Worm (Caenorhabditis elegans) whole organism, dauer: ENCODE data around the gene anmt-2.

Source experiments
- unc-62 ChIP-seq: sonication (generic microtip); optimal IDR thresholded peaks from 2 replicates; lab custom pipeline; 2017; ENCODE audit warnings: missing biosample characterization, missing genetic modification reagents, missing genetic modification characterization

anmt-2 gene

ce11 chrIII:6146797-6147196, 10.8 kb downstream of the anmt-2 start:
- no peak for TF ChIP-seq unc-62 (GFP tag; lab: Kevin White, UChicago)

- no peak for TF ChIP-seq unc-62 (GFP tag; lab: Kevin White, UChicago)
These were observed 11.7 kb downstream of the anmt-2 start, which contains the start of gene Y42G9A.3 for ce11 chrIII:6145896-6146295. TSS of gene Y42G9A.3 (plus strand) at chrIII:6146258.

DNA sequence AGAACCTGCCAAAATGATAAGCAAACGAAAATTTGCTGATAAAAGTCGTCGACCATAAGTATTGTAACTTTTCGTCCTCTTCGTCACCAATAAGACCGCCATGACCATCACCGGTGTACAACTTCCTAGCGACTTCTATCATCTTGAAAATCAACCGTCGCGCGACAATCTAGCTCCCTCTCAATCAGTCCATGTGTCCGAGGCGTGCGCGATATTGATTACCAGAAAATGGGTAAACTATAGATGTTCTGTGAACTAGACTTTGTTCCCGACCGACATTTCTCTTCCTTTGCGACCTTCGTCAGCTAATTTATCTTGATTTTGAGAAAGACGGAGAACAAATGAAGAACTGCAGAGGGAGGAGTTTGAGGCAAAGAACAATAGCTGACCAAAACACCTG, 12.2 kb downstream of the anmt-2 start:
- no peak for TF ChIP-seq unc-62 (GFP tag; lab: Kevin White, UChicago)

DNA sequence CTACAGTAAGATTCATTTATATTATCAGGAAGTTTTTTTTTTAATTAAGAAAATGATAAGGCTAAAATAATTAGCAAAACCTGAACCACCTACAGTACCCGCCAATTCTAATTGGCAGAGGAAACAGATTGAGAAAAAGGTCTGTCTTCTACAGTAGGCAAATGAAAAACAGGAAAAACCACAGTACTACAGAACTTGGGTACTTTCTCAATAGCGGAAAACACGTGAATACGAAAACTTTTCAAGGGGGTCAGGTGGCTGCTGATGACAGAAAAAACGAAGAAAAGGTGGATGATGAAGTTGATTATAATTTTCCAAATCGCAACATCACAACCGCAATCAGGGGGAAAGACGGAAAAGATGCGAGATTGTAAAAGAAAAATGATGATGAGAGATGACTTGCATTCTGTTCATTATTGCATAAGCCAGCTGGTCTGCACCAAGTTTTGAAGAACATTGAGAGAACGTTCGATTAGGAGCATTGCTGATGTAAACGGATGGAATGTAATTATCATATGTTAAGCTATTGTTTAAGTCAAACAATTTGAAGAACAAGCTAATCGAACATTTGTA, 13.1 kb downstream of the anmt-2 start:
- no peak for TF ChIP-seq unc-62 (GFP tag; lab: Kevin White, UChicago)

- no peak for TF ChIP-seq unc-62 (GFP tag; lab: Kevin White, UChicago)
These were observed 16.0 kb downstream of the anmt-2 start for ce11 chrIII:6141532-6141931.

DNA sequence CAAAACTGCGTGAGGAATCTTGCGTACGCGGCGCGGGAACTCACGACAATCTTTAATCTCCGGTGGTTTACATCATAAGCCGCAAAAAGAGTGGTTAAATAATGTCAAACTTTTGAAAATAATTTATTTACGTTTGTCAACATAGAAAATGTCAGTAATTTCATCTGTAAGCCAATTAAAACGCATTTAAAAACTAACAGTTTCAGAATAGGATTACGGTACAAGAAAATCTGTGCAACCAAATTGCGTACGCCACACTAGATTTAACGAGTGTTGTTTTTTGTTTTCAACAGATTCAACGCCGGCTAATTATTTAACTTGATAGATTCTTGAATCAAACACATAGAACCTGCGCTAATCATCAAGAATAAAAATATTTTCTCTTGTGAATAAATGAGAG, 16.7 kb downstream of the anmt-2 start:
- TF ChIP-seq unc-62 (GFP tag; lab: Kevin White, UChicago) = no peak

DNA sequence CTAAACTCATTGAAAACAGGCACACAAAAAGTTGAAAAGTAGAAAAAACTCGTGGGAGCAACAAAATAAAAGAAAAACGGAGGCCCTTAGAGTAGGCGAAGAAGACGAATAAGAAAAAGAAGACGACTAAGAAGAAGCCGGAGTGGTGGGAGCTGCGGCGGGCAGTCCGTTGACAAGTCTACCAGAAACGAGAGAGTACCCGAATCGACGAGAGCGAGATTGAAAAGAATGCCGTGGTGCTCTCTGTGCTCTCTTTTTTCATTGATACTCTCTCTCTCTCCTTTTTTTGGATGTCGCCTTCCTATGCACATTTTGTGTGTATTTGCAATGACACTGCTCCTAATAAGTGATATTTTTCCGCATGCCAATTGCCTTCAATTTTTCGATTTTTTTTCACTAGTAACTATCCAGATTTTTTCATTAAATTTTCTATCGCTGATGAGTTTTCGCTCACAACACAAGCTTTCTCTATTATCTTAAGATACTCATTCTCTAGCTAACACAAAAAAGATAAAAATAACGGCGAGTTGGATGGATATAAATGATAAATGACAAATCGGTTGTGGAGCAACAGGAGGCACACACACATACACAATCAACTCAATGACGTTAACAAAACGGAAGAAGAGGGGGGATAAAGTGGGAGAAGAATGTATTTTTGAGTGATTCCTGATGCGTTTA, 17.5 kb downstream of the anmt-2 start:
- TF ChIP-seq unc-62 (GFP tag; lab: Kevin White, UChicago) = no peak

DNA sequence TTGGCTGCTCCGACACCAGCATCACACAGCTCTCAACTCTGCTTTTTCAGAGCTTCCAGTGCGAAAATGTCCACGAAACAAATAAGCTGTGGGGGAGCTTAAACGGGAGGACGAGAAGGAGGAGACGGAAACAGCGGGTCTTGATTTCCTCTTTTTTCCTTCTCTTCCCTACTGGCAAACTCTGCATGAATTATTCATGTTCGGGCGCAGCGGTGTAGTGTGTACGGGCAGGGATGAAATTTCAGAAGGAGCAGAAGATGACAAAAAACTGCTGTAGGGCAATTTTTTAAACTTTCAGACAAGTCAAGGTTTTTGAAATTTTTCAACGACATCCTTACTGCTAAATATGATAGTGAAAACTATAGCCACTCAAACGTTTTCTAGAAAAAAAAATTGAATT, 18.2 kb downstream of the anmt-2 start:
- no peak for TF ChIP-seq unc-62 (GFP tag; lab: Kevin White, UChicago)

DNA sequence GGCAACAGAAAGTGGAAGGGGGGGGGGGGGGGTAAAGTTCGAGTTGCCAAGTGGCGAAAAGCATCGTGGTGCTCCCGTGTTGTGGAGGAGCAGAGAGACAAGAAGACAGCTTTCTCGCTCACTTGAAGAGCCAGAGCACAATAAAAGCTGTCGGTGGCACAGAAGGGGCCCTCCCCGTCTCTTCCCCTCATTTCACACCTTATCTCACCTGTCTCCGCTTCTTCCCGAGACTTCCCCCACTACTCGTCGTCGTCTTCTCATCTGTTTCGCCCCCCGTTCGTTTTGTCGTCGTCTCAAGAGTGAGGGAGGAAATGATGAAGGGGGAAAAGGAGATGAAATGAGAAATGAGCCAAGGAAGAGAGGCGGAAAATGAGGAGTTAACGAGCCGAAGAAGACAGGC, 19.1 kb downstream of the anmt-2 start:
- TF ChIP-seq unc-62 (GFP tag; lab: Kevin White, UChicago) = no peak

DNA sequence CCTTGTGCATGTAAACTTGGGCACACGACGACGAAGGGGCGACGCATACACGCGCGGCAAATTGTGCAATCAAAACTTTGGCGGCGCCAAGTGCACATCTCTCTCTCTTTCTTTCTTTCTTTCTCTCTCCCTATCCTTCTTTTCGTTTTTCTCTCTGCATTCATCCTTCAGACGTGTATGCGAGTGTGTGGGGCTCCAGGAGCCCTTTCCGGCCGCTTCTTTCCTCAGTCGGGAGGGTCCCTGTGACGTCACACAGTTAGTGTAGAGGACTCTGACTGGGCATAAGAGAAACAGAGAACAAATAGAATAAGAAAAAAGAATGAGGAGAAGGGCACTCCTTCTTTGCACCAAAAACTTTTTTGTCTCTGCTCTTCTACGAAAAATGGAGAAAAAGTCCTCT, 20.1 kb downstream of the anmt-2 start:
- no peak for TF ChIP-seq unc-62 (GFP tag; lab: Kevin White, UChicago)

DNA sequence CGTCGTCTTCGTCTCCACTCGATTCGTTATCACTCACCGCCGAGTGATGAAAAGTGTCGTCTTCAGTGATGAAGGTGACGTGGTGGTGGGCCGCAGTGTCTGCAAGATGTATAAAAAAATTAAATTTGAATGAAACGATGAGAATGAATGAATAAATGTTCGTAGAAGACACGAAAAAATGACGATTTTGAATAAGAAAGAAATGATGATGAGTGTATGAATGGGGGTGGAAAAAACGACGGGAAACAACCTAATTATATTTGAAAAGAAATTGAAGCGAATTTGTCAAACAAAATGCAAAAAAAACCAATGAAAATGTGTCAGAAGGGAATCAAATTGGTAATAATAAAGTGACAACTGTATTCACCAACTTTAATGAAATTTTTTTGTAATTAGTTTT, 21.4 kb downstream of the anmt-2 start, which contains the start of gene mvk-1:
mvk-1 (minus strand) TSS at position 101 of the 400 bp plus-strand sequence.
- no peak for TF ChIP-seq unc-62 (GFP tag; lab: Kevin White, UChicago)

ce11 chrIII:6135211-6135610, 22.3 kb downstream of the anmt-2 start:
- TF ChIP-seq unc-62 (GFP tag; lab: Kevin White, UChicago) = no peak

ce11 chrIII:6134111-6134510, 23.4 kb downstream of the anmt-2 start:
- TF ChIP-seq unc-62 (GFP tag; lab: Kevin White, UChicago) = no peak

ce11 chrIII:6132068-6132467, 25.5 kb downstream of the anmt-2 start:
- no peak for TF ChIP-seq unc-62 (GFP tag; lab: Kevin White, UChicago)

- no peak for TF ChIP-seq unc-62 (GFP tag; lab: Kevin White, UChicago)
These were observed 33.9 kb downstream of the anmt-2 start for ce11 chrIII:6123647-6124046.

DNA sequence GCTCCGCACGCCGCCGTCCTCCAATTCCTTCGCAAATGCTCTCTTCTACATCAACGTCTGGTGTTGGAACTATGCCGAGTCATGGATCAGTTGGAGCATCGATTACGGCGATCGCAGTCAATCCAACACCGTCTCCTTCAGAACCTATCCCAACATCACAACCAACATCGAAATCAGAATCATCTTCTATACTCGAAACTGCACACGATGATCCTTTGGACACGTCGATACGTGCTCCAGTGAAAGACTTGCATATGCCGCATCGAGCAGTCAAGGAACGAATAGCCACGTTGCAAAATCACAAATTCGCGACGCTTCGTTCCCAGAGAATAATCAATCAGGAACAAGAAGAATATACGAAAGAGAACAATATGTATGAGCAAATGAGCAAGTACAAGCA, 36.6 kb downstream of the anmt-2 start:
- TF ChIP-seq unc-62 (GFP tag; lab: Kevin White, UChicago) = no peak

- TF ChIP-seq unc-62 (GFP tag; lab: Kevin White, UChicago) = no peak
These were observed 39.2 kb downstream of the anmt-2 start, which contains the start of gene kin-18 for ce11 chrIII:6118320-6118719. TSS of gene kin-18 (plus strand) at chrIII:6118620.
